Worm (Caenorhabditis elegans) whole organism, dauer: Measurements from ENCODE around the gene egl-1.

Experiments used
- unc-62 ChIP-seq: sonication (generic microtip); optimal IDR thresholded peaks from 2 replicates; lab custom pipeline; 2017; ENCODE audit warnings: missing biosample characterization, missing genetic modification reagents, missing genetic modification characterization

egl-1 gene

DNA sequence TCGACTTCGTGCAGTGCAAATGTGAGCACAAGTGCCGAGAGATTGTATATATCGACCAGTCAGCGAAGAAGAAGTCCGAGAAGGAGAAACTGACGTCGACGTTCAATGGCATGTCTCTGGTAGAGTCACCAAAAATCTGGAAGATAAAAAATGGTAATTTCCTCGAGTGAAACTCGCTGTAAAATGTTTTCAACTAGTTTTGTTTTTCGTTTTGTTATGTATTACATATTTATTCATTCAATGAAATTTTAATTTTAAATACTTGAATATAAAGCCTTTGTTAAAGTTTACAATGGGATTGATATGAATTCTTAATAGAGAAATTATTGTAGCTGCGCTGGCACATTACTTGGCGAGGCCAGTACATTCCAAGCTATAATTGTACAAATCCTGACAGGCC, 12.3 kb downstream of the egl-1 start:
- no peak for TF ChIP-seq unc-62 (GFP tag; lab: Kevin White, UChicago)

ce11 chrV:14417735-14418134, 14.4 kb downstream of the egl-1 start, which contains the start of the genes nxf-2 and set-31:
nxf-2 (minus strand) TSS chrV:14417835.
set-31 (plus strand) TSS chrV:14417903.
- no peak for TF ChIP-seq unc-62 (GFP tag; lab: Kevin White, UChicago)

DNA sequence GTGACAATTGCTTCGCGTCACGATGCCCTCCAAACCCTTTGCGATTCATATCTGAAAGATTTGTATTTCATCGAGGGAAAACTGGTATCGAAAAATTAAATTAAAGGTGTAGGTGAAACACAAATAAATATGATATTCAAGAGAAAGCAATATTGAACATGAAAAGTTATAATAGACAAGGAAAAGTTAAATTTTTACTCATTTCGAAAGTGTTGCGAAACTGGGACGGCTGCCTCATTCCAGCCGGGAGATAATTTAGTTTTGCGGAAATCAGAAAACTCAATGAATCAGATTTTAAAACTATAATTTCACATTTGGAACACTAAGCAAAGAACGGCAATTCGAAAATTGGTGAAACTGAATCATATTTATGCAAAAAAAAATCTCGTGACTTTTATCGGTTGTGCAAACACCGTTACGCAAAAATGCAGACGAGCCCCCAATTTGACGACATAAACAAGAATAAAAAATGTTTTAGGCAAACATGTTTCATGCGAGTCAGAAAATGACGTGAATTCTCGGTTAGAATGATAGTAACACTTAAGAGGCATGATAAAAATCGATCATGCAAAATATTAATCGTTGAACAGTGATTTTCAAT, 17.1 kb downstream of the egl-1 start, which contains the start of the genes nxf-1 and C15H11.11:
nxf-1 (minus strand) TSS at position 51 of the 601 bp plus-strand sequence.
C15H11.11 (plus strand) TSS at position 536 of the 601 bp plus-strand sequence.
- no peak for TF ChIP-seq unc-62 (GFP tag; lab: Kevin White, UChicago)

ce11 chrV:14414032-14414431, 18.1 kb downstream of the egl-1 start:
- no peak for TF ChIP-seq unc-62 (GFP tag; lab: Kevin White, UChicago)

- no peak for TF ChIP-seq unc-62 (GFP tag; lab: Kevin White, UChicago)
Measured at ce11 chrV:14411989-14412388, 20.2 kb downstream of the egl-1 start.

ce11 chrV:14409905-14410304, 22.3 kb downstream of the egl-1 start:
- no peak for TF ChIP-seq unc-62 (GFP tag; lab: Kevin White, UChicago)

DNA sequence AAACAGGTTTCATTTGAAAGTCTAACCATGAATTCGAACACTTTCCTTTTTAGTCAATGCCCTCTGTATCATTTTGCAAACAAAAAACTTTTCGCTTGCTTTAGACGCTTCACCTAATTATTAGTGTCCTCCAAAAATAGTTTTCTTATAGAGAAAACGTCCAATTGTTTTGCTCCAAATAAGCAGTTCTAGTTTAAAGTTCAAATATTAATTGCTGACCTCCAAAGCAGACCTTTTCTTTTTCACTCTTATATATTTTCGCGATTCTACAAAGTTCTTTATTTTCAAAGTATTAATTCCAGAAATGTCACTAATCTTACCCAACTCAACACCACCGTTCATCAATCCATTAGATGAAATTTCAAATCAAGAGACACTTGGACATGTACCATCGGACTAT, 23.4 kb downstream of the egl-1 start, which contains the start of gene gnrr-2:
gnrr-2 (plus strand) TSS at position 301 of the 400 bp plus-strand sequence.
- TF ChIP-seq unc-62 (GFP tag; lab: Kevin White, UChicago) = no peak

DNA sequence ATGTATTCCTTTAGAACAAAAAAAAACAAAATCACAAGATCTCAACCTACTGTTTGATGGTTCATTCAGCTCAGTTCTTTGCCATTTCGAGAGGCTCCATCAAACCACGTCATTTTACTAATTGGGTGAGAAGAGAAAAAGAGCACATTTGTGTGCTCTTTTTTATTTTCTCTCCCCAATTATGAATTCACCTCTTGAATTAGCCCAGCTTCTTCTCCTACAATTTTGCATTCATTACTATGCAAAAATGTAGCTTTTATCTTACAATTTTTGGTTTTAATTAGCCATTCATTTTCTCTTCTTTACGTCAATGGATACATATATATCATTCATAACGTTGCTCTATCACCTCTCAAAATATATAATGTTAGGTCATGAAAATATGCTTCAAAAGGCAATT, 26.5 kb downstream of the egl-1 start:
- TF ChIP-seq unc-62 (GFP tag; lab: Kevin White, UChicago) = no peak

DNA sequence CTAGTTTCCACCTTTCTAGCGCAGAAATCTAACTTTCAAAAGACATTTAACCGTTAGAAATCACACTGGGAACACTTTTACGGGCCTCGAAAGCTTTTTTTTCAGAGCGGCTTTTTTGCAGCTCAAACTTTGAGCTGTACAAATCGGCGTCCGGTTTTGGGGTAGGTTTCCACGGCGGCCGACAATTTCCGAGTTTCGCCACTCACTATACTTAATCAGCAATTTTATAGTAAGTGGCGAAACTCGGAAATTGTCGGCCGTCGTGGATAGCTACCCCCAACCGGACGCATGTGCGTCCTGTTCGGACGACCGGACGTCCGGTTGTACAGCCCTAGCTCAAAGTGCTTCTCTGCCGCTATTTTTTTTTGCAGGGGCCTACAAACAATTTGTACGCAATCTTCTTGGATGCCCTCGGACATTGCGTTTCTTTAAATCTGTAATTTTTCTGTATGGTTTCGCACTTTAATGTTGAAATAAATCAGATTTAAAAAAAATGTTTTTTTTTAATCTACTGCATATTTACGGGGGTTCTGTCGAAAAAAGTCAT, 36.0 kb downstream of the egl-1 start:
- no peak for TF ChIP-seq unc-62 (GFP tag; lab: Kevin White, UChicago)

DNA sequence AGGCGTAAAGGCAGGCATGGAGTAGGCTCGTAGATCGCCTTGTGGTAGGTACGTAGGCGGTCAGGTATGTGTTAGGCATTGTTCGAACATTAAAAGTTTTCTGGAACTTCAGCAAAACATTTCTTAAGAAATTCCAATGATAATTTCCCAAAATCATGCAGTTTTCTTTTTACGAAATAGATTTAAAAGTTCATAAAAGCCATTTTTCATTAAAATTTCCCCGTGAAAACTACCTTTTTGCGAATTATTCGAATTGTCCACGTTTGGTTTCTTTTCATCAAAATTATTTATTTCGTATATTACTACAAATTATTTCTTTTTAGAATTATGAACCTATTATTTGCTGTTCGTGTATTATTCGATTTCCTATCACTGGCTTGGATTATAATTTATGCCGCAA, 37.4 kb downstream of the egl-1 start, which contains the start of gene C15H11.13:
C15H11.13 (plus strand) TSS at position 301 of the 400 bp plus-strand sequence.
- no peak for TF ChIP-seq unc-62 (GFP tag; lab: Kevin White, UChicago)

DNA sequence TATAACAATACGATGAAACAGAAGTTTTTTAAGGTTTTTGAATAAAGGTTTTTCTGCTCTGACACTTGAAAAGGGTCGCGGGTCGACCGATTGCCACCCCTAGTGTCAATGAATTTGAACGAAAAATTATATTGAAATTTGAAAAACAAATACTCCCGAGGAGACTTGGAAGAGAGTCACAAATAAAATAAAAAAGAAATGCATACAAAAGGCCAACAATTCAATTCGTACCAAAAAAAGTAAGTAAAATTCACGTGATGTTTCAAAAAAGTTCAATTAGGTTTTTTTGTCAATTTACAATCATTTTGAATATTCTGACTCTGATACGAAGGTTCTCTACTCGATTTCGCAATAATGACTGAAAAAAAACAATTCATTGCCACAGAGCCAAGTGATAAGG, 38.7 kb downstream of the egl-1 start, which contains the start of gene C15H11.1:
C15H11.1 (plus strand) TSS at position 301 of the 400 bp plus-strand sequence.
- TF ChIP-seq unc-62 (GFP tag; lab: Kevin White, UChicago) = no peak

ce11 chrV:14391830-14392229, 40.3 kb downstream of the egl-1 start, which contains the start of gene C15H11.10:
C15H11.10 (plus strand) TSS chrV:14392130.
- no peak for TF ChIP-seq unc-62 (GFP tag; lab: Kevin White, UChicago)
